Worm (Caenorhabditis elegans): Measurements from ENCODE around the gene dre-1.

DNA sequence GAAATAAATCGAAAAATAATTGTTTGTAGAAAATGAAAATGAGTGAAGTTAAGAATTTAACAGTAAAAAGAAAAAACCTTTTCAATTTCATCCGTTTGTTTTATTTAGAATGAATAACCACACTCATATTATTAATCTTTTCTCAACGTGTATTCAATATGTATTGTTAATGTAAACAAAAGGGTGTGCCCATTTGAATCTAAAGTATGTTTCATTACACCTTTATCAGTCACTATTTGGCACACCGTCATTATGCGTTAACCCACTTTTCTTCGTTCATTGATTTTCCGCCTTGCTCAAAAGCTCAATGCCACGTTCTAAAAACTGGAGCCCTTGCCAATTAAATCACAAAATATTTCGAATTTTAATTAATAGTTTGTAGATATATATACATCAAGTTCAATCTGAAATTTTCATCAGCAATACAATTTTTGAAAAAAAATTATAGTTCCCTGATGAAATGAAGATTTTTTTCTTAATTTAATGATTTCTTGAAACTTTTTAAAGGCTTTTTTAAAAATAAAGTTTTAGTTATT is 19.6 kb upstream of the dre-1 start, which contains the start of gene K04A8.1:
- TF ChIP-seq lin-15B (tag; optimal IDR thresholded peaks at IDR 0.05) (no peak), nhr-23 (tag; optimal IDR thresholded peaks at IDR 0.05) (no peak), unc-39 (tag; optimal IDR thresholded peaks at IDR 0.05) (no peak), pha-4 (tag; optimal IDR thresholded peaks at IDR 0.05) (peak; percentile 79), ceh-28 (tag; optimal IDR thresholded peaks at IDR 0.05) (no peak), nhr-11 (tag; optimal IDR thresholded peaks at IDR 0.05) (no peak), ceh-82 (tag; optimal IDR thresholded peaks at IDR 0.05) (no peak), aly-2 (tag; optimal IDR thresholded peaks at IDR 0.05) (no peak), pqm-1 (tag; optimal IDR thresholded peaks at IDR 0.05) (peak; percentile 49), nhr-237 (tag; optimal IDR thresholded peaks at IDR 0.05) (no peak), ama-1 (optimal IDR thresholded peaks at IDR 0.05) (no peak)
